Worm (Caenorhabditis elegans): ENCODE results near the gene nas-10.

Gene nas-10

DNA sequence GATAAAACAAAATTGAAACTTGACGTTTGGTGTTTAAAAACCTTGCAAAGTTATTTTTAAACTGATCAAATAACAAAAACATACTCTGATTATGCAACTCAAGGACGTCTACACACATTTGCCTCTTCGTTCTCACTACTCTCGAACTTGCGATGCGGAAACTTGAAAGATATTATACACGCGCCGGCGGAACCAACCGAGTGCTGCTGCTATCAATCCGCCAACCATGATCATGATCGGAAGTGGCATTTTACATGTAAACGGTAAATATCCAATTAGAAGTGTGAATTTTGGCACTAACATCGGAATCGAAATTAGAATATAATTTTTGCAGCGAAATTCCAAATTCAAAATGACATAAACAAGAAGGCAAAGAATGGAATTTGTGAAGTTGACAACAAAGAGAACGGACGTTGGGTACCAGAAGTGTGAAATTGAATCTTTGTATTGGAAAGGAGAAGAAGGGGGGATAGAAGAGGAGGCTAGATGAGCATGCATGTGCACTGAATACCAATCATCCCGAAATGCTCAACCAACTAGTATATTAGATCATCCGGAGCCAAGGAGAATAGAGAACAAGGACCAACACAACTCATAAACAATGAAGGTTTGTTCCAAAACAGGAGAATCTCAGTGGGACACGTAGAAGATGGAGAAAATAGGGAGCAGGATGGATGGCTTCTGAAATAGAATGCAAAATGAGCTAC, 29.8 kb downstream of the nas-10 start:
- TF ChIP-seq ceh-31 (tag; optimal IDR thresholded peaks at IDR 0.05) = peak; percentile 36
- peak; percentile 64 for TF ChIP-seq unc-42 (tag; optimal IDR thresholded peaks at IDR 0.05)
- TF ChIP-seq ama-1 (optimal IDR thresholded peaks at IDR 0.05) = no peak
- no peak for TF ChIP-seq pax-1 (tag; optimal IDR thresholded peaks at IDR 0.05)

ce11 chrX:10932087-10932486, 31.2 kb downstream of the nas-10 start:
- peak; percentile 17 for TF ChIP-seq unc-55 (GFP tag; optimal IDR thresholded peaks at IDR 0.05)
- TF ChIP-seq mec-3 (tag; optimal IDR thresholded peaks at IDR 0.05; ENCODE audit: borderline replicate concordance) = no peak

ce11 chrX:10928948-10929563, 34.2 kb downstream of the nas-10 start, which contains the start of gene dgn-1:
TSS of gene dgn-1 (minus strand) at chrX:10928998.
- TF ChIP-seq pqm-1 (tag; optimal IDR thresholded peaks at IDR 0.05) (no peak), pha-4 (tag; optimal IDR thresholded peaks at IDR 0.05) (no peak), tbx-7 (tag; optimal IDR thresholded peaks at IDR 0.05) (no peak), zip-5 (tag; optimal IDR thresholded peaks at IDR 0.05) (no peak), hlh-30 (tag; optimal IDR thresholded peaks at IDR 0.05; ENCODE audit: insufficient read depth) (no peak), mec-3 (tag; optimal IDR thresholded peaks at IDR 0.05; ENCODE audit: borderline replicate concordance) (no peak)

DNA sequence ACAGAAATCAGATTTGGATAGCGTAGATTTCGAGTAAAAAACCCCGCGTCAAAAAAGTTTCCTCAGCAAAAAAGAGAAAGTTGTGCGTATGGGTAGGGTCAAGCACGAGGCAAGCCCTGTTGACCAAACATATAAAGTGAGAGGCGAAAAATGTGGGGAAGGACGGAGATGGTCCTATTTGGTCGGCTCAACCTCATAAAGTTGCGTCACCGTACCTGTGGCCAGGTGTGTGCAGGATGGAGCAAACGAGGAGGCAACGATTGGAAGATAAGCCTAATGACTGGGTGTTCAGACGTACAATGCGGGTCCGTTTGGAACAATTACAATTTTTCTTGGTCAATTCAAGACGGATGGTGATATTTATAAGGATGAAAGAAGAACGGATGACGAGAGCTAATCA, 36.2 kb downstream of the nas-10 start:
- TF ChIP-seq dmd-4 (tag; optimal IDR thresholded peaks at IDR 0.05; ENCODE audit: borderline replicate concordance) (no peak), odd-2 (tag; optimal IDR thresholded peaks at IDR 0.05) (no peak), K02D7.2 (tag; optimal IDR thresholded peaks at IDR 0.05) (no peak), hlh-8 (tag; optimal IDR thresholded peaks at IDR 0.05) (no peak), ceh-2 (tag; optimal IDR thresholded peaks at IDR 0.05) (no peak), tbx-2 (tag; optimal IDR thresholded peaks at IDR 0.05) (peak; percentile 48), nhr-232 (tag; optimal IDR thresholded peaks at IDR 0.05) (no peak), hlh-6 (tag; optimal IDR thresholded peaks at IDR 0.05) (no peak), sdc-2 (tag; optimal IDR thresholded peaks at IDR 0.05) (peak; percentile 14), T23F11.4 (GFP tag; optimal IDR thresholded peaks at IDR 0.05) (no peak), eyg-1 (tag; optimal IDR thresholded peaks at IDR 0.05) (no peak), ttx-3 (tag; optimal IDR thresholded peaks at IDR 0.05) (no peak), unc-86 (tag; optimal IDR thresholded peaks at IDR 0.05) (no peak), ahr-1 (tag; optimal IDR thresholded peaks at IDR 0.05) (no peak), pros-1 (tag; optimal IDR thresholded peaks at IDR 0.05) (no peak)

- TF ChIP-seq lin-11 (tag; optimal IDR thresholded peaks at IDR 0.05) = no peak
- no peak for TF ChIP-seq sox-2 (GFP tag; IDR thresholded peaks at IDR 0.05)
- TF ChIP-seq pha-4 (tag; optimal IDR thresholded peaks at IDR 0.05) = no peak
- no peak for TF ChIP-seq C08G9.2 (tag; optimal IDR thresholded peaks at IDR 0.05)
- no peak for TF ChIP-seq nfya-1 (tag; optimal IDR thresholded peaks at IDR 0.05)
- TF ChIP-seq hlh-13 (GFP tag; optimal IDR thresholded peaks at IDR 0.05) = no peak
- TF ChIP-seq sdc-2 (tag; optimal IDR thresholded peaks at IDR 0.05) = no peak
- no peak for TF ChIP-seq ceh-14 (tag; optimal IDR thresholded peaks at IDR 0.05)
- TF ChIP-seq ahr-1 (tag; optimal IDR thresholded peaks at IDR 0.05) = no peak
- TF ChIP-seq nhr-11 (tag; optimal IDR thresholded peaks at IDR 0.05) = no peak
- TF ChIP-seq lim-6 (tag; optimal IDR thresholded peaks at IDR 0.05) = no peak
Measured at ce11 chrX:10924031-10924430, 39.3 kb downstream of the nas-10 start.

All from whole organism, late embryonic.